Fruit fly (Drosophila melanogaster): ENCODE data around the gene FoxK.

FoxK gene

dm6 chr3L:11091943-11092609 lies 28.5 kb downstream of the FoxK start (continued):
- TF ChIP-seq gro (GFP tag; optimal IDR thresholded peaks at IDR 0.05) (peak; percentile 47), rib (GFP tag; IDR thresholded peaks at IDR 0.05) (no peak), CG1529 (GFP tag; optimal IDR thresholded peaks at IDR 0.05) (peak; percentile 3), her (GFP tag; optimal IDR thresholded peaks at IDR 0.05) (peak; percentile 61), CG9817 (tag; optimal IDR thresholded peaks at IDR 0.05) (peak; percentile 10), Oaz (GFP tag; IDR thresholded peaks at IDR 0.05) (no peak), HmgZ (tag; optimal IDR thresholded peaks at IDR 0.05) (peak; percentile 42), CG11504 (tag; optimal IDR thresholded peaks at IDR 0.05) (peak; percentile 7), sisA (GFP tag; IDR thresholded peaks at IDR 0.05) (no peak), inv (GFP tag; IDR thresholded peaks at IDR 0.05; ENCODE audit: partially characterized antibody) (no peak), Tbp (GFP tag; optimal IDR thresholded peaks at IDR 0.05) (no peak), CG1832 (GFP tag; optimal IDR thresholded peaks at IDR 0.05) (no peak), CG7928 (GFP tag; optimal IDR thresholded peaks at IDR 0.05) (no peak), gce (GFP tag; IDR thresholded peaks at IDR 0.05) (no peak), Rfx (GFP tag; IDR thresholded peaks at IDR 0.05) (peak; percentile 53), Hsf (GFP tag; optimal IDR thresholded peaks at IDR 0.05) (peak; percentile 57), ro (GFP tag; IDR thresholded peaks at IDR 0.05) (no peak), B-H2 (GFP tag; optimal IDR thresholded peaks at IDR 0.05) (no peak), CG6689 (GFP tag; IDR thresholded peaks at IDR 0.05) (no peak), Oli (tag; optimal IDR thresholded peaks at IDR 0.05) (peak; percentile 6), CG8290 (GFP tag; optimal IDR thresholded peaks at IDR 0.05) (peak; percentile 80), CG8290 (tag; optimal IDR thresholded peaks at IDR 0.05) (peak; percentile 55 to 78), GATAe (GFP tag; conservative IDR thresholded peaks at IDR 0.05) (no peak), CG2889 (GFP tag; IDR thresholded peaks at IDR 0.05) (no peak), Dp (GFP tag; optimal IDR thresholded peaks at IDR 0.05) (peak; percentile 2), Blimp-1 (GFP tag; optimal IDR thresholded peaks at IDR 0.05) (no peak), CG12769 (tag; optimal IDR thresholded peaks at IDR 0.05) (peak; percentile 60), CG17328 (GFP tag; IDR thresholded peaks at IDR 0.05) (peak; percentile 42; the same call in 1 of the 2 replicates), Jarid2 (GFP tag; optimal IDR thresholded peaks at IDR 0.05) (no peak), vvl (GFP tag; IDR thresholded peaks at IDR 0.05) (peak; percentile 79), CG11093 (GFP tag; IDR thresholded peaks at IDR 0.05) (no peak), run (tag; optimal IDR thresholded peaks at IDR 0.05) (no peak), CG9437 (GFP tag; optimal IDR thresholded peaks at IDR 0.05) (peak; percentile 40), Fer2 (tag; optimal IDR thresholded peaks at IDR 0.05) (no peak), Bdp1 (GFP tag; optimal IDR thresholded peaks at IDR 0.05) (peak; percentile 50), Kr (GFP tag; optimal IDR thresholded peaks at IDR 0.05) (no peak), CG15073 (GFP tag; optimal IDR thresholded peaks at IDR 0.05) (no peak), crp (GFP tag; optimal IDR thresholded peaks at IDR 0.05) (peak in 1 of 2 experiments; percentile 39), Max (GFP tag; optimal IDR thresholded peaks at IDR 0.05) (peak; percentile 7), cad (GFP tag; optimal IDR thresholded peaks at IDR 0.05) (no peak), ci (GFP tag; IDR thresholded peaks at IDR 0.05) (peak; percentile 77; the same call in 2 of the 3 replicates), CG9727 (GFP tag; optimal IDR thresholded peaks at IDR 0.05) (peak; percentile 47), mirr (GFP tag; optimal IDR thresholded peaks at IDR 0.05) (peak; percentile 5), CG30403 (GFP tag; optimal IDR thresholded peaks at IDR 0.05) (peak; percentile 53), CG11085 (GFP tag; IDR thresholded peaks at IDR 0.05) (no peak), CG5953 (GFP tag; IDR thresholded peaks at IDR 0.05) (no peak), HLH54F (GFP tag; optimal IDR thresholded peaks at IDR 0.05) (peak; percentile 72), TFAM (GFP tag; optimal IDR thresholded peaks at IDR 0.05) (no peak), aop (GFP tag; IDR thresholded peaks at IDR 0.05) (no peak), Hmr (GFP tag; optimal IDR thresholded peaks at IDR 0.05) (peak; percentile 59), luna (GFP tag; optimal IDR thresholded peaks at IDR 0.05) (no peak)
